Worm (Caenorhabditis elegans) whole organism, young adult: ENCODE results near the gene col-176.

Experiments
- B0019.2 ChIP-seq: fragments of 200-800 bp; sonication (Bioruptor generic); conservative IDR thresholded peaks from 2 replicates; pipeline ENCODE4 v1.3.6; 2022; ENCODE audit warnings: missing genetic modification reagents, missing genetic modification characterization, missing compliant biosample characterization
- C06A6.2 ChIP-seq: fragments of 200-800 bp; sonication (Bioruptor generic); conservative IDR thresholded peaks from 2 replicates; pipeline ENCODE4 v1.3.6; 2022; ENCODE audit warnings: missing genetic modification characterization, missing compliant biosample characterization
- F10E7.11 ChIP-seq: sonication (generic microtip); optimal IDR thresholded peaks from 2 replicates; lab custom pipeline; 2017; ENCODE audit warnings: mild to moderate bottlenecking, missing genetic modification characterization, moderate library complexity, missing compliant biosample characterization
- F22D6.2 ChIP-seq: sonication (generic microtip); optimal IDR thresholded peaks from 2 replicates; lab custom pipeline; 2016; ENCODE audit warnings: mild to moderate bottlenecking, missing genetic modification characterization, missing compliant biosample characterization
- F37B4.10 ChIP-seq: fragments of 200-800 bp; sonication (Bioruptor generic); IDR thresholded peaks from 2 replicates; pipeline ENCODE4 v1.3.6; 2022; ENCODE audit warnings: missing genetic modification characterization, missing compliant biosample characterization
- F55B11.4 ChIP-seq: sonication (generic microtip); optimal IDR thresholded peaks from 2 replicates; lab custom pipeline; 2016; ENCODE audit warnings: missing compliant biosample characterization, missing genetic modification characterization, borderline replicate concordance; ENCODE audit not compliant: insufficient read depth
- K12H6.12 ChIP-seq: fragments of 200-800 bp; sonication (Bioruptor generic); optimal IDR thresholded peaks from 2 replicates; lab custom pipeline; 2018; ENCODE audit warnings: mild to moderate bottlenecking, missing genetic modification characterization, missing compliant biosample characterization
- Y53F4B.3 ChIP-seq: fragments of 200-800 bp; sonication (Bioruptor generic); IDR thresholded peaks from 2 replicates; pipeline ENCODE4 v1.3.6; 2022; ENCODE audit warnings: missing genetic modification reagents, missing genetic modification characterization, missing compliant biosample characterization
- ZK185.1 ChIP-seq: sonication (generic microtip); optimal IDR thresholded peaks from 2 replicates; lab custom pipeline; 2016; ENCODE audit warnings: mild to moderate bottlenecking, missing genetic modification characterization, missing compliant biosample characterization; ENCODE audit not compliant: poor library complexity, severe bottlenecking
- bed-2 ChIP-seq: fragments of 200-800 bp; sonication (Bioruptor generic); IDR thresholded peaks from 2 replicates; pipeline ENCODE4 v1.3.6; 2022; ENCODE audit warnings: missing genetic modification reagents, missing genetic modification characterization, missing compliant biosample characterization
- ceh-91 ChIP-seq: fragments of 200-800 bp; sonication (Bioruptor generic); IDR thresholded peaks from 2 replicates; pipeline ENCODE4 v1.3.6; 2022; ENCODE audit warnings: missing genetic modification reagents, missing genetic modification characterization, missing compliant biosample characterization
- chd-7 ChIP-seq: sonication (generic microtip); optimal IDR thresholded peaks from 2 replicates; lab custom pipeline; 2016; ENCODE audit warnings: mild to moderate bottlenecking, missing genetic modification characterization, moderate library complexity, missing compliant biosample characterization
- die-1 ChIP-seq: sonication (generic microtip); optimal IDR thresholded peaks from 2 replicates; lab custom pipeline; 2016; ENCODE audit warnings: missing genotype, mild to moderate bottlenecking, missing genetic modification characterization, missing compliant biosample characterization
- ets-4 ChIP-seq: fragments of 200-800 bp; sonication (Bioruptor generic); optimal IDR thresholded peaks from 2 replicates; lab custom pipeline; 2018; ENCODE audit warnings: mild to moderate bottlenecking, missing genetic modification characterization, missing compliant biosample characterization
- gei-17 ChIP-seq: fragments of 200-800 bp; sonication (Bioruptor generic); optimal IDR thresholded peaks from 2 replicates; lab custom pipeline; 2018; ENCODE audit warnings: mild to moderate bottlenecking, missing genetic modification characterization, missing compliant biosample characterization
- hlh-26 ChIP-seq: fragments of 200-800 bp; sonication (Bioruptor generic); conservative IDR thresholded peaks from 2 replicates; pipeline ENCODE4 v1.3.6; 2022; ENCODE audit warnings: missing genetic modification reagents, missing genetic modification characterization, missing compliant biosample characterization
- hmg-1.2 ChIP-seq: fragments of 200-800 bp; sonication (Bioruptor generic); IDR thresholded peaks from 2 replicates; pipeline ENCODE4 v1.3.6; 2022; ENCODE audit warnings: missing genetic modification reagents, missing genetic modification characterization, missing compliant biosample characterization
- hrde-1 ChIP-seq: sonication (generic microtip); optimal IDR thresholded peaks from 2 replicates; lab custom pipeline; 2016; ENCODE audit warnings: missing genetic modification characterization, mild to moderate bottlenecking, missing compliant biosample characterization, moderate library complexity, missing genotype, missing genetic modification reagents, borderline replicate concordance
- hsf-1 ChIP-seq: fragments of 200-800 bp; sonication (Bioruptor generic); IDR thresholded peaks from 2 replicates; pipeline ENCODE4 v1.3.6; 2022; ENCODE audit warnings: missing genetic modification reagents, missing genetic modification characterization, missing compliant biosample characterization
- lag-1 ChIP-seq: fragments of 200-800 bp; sonication (Bioruptor generic); IDR thresholded peaks from 2 replicates; pipeline ENCODE4 v1.3.6; 2022; ENCODE audit warnings: missing genetic modification reagents, missing genetic modification characterization, missing compliant biosample characterization
- lin-26 ChIP-seq: fragments of 200-800 bp; sonication (Bioruptor generic); IDR thresholded peaks from 2 replicates; pipeline ENCODE4 v1.3.6; 2022; ENCODE audit warnings: missing genetic modification reagents, missing genetic modification characterization, missing compliant biosample characterization
- lin-35 ChIP-seq, 3 experiments: fragments of 150-350 bp in 2 of 3; sonication (generic microtip) in 1 of 3; optimal IDR thresholded peaks; 2 replicates each; lab custom pipeline; 2014 to 2018; ENCODE audit warnings: missing biosample characterization in 3 of 3, missing genetic modification characterization in 3 of 3, missing genetic modification reagents in 3 of 3
- lsl-1 ChIP-seq: fragments of 200-800 bp; sonication (Bioruptor generic); optimal IDR thresholded peaks from 2 replicates; lab custom pipeline; 2018; ENCODE audit warnings: mild to moderate bottlenecking, missing genetic modification characterization, moderate library complexity, missing compliant biosample characterization
- mel-28 ChIP-seq: sonication (generic microtip); optimal IDR thresholded peaks from 2 replicates; lab custom pipeline; 2016; ENCODE audit warnings: borderline replicate concordance, mild to moderate bottlenecking, missing genetic modification characterization, missing compliant biosample characterization
- nfya-2 ChIP-seq: fragments of 200-800 bp; sonication (Bioruptor generic); IDR thresholded peaks from 2 replicates; pipeline ENCODE4 v1.3.6; 2022; ENCODE audit warnings: missing genetic modification reagents, missing genetic modification characterization, missing compliant biosample characterization
- nhr-120 ChIP-seq: fragments of 200-800 bp; sonication (Bioruptor generic); IDR thresholded peaks from 2 replicates; pipeline ENCODE4 v1.3.6; 2022; ENCODE audit warnings: missing genetic modification characterization, missing compliant biosample characterization
- nhr-179 ChIP-seq: sonication (generic microtip); optimal IDR thresholded peaks from 2 replicates; lab custom pipeline; 2016; ENCODE audit warnings: mild to moderate bottlenecking, missing genetic modification characterization, missing compliant biosample characterization
- nhr-27 ChIP-seq: fragments of 200-800 bp; sonication (Bioruptor generic); optimal IDR thresholded peaks from 2 replicates; lab custom pipeline; 2018; ENCODE audit warnings: mild to moderate bottlenecking, missing genetic modification characterization, moderate library complexity, missing compliant biosample characterization
- pbrm-1 ChIP-seq: fragments of 200-800 bp; sonication (Bioruptor generic); IDR thresholded peaks from 2 replicates; pipeline ENCODE4 v1.3.6; 2022; ENCODE audit warnings: missing genetic modification reagents, missing genetic modification characterization, missing compliant biosample characterization
- sdz-38 ChIP-seq: sonication (generic microtip); optimal IDR thresholded peaks from 2 replicates; lab custom pipeline; 2016; ENCODE audit warnings: missing genotype, missing genetic modification characterization, missing compliant biosample characterization
- snpc-1.3 ChIP-seq: sonication (generic microtip); optimal IDR thresholded peaks from 2 replicates; lab custom pipeline; 2017; ENCODE audit warnings: missing genetic modification characterization, mild to moderate bottlenecking, missing compliant biosample characterization, antibody characterized with exemption, moderate library complexity, missing genotype, missing genetic modification reagents; ENCODE audit not compliant: insufficient read depth
- xnd-1 ChIP-seq: sonication (generic microtip); optimal IDR thresholded peaks from 2 replicates; lab custom pipeline; 2016; ENCODE audit warnings: missing genotype, missing genetic modification reagents, missing genetic modification characterization, missing compliant biosample characterization
- ztf-18 ChIP-seq: sonication (generic microtip); optimal IDR thresholded peaks from 2 replicates; lab custom pipeline; 2016; ENCODE audit warnings: missing genotype, mild to moderate bottlenecking, missing genetic modification characterization, missing compliant biosample characterization
- ztf-26 ChIP-seq: sonication (generic microtip); optimal IDR thresholded peaks from 2 replicates; lab custom pipeline; 2017; ENCODE audit warnings: missing genetic modification characterization, missing compliant biosample characterization

col-176 gene

ce11 chrX:10084050-10084672 is 6.8 kb downstream of the col-176 start, which contains the start of gene W07E11.1 (continued):
- no peak for TF ChIP-seq F10E7.11 (tag; lab: Kevin White, UChicago)
- peak; percentile 38; the same call in 1 of the 2 replicates for TF ChIP-seq lin-26 (GFP tag; lab: Robert Waterston, UW)
- no peak for TF ChIP-seq F37B4.10 (GFP tag; lab: Robert Waterston, UW)
- TF ChIP-seq bed-2: no peak
- TF ChIP-seq die-1 (tag; lab: Kevin White, UChicago): no peak
- peak; percentile 51 for TF ChIP-seq ztf-26 (tag; lab: Kevin White, UChicago)
- no peak for TF ChIP-seq gei-17 (GFP tag; lab: Kevin White, UChicago)
- TF ChIP-seq hlh-26 (GFP tag; lab: Robert Waterston, UW): no peak
- TF ChIP-seq xnd-1 (tag; lab: Kevin White, UChicago): no peak
- TF ChIP-seq nhr-27 (tag; lab: Kevin White, UChicago): no peak
- peak; percentile 42 for TF ChIP-seq ZK185.1
- no peak for TF ChIP-seq nhr-120 (GFP tag; lab: Robert Waterston, UW)
- no peak for TF ChIP-seq pbrm-1 (GFP tag; lab: Robert Waterston, UW)
- no peak for TF ChIP-seq B0019.2 (GFP tag; lab: Robert Waterston, UW)

- TF ChIP-seq F22D6.2 (tag; lab: Kevin White, UChicago) (no peak), F55B11.4 (tag; lab: Kevin White, UChicago) (no peak), nfya-2 (0 out of 2 replicates have a peak, but pooled peaks have one; percentile 58), lag-1 (GFP tag; lab: Robert Waterston, UW) (peak; percentile 58; the same call in 1 of the 2 replicates)
Observed at ce11 chrX:10085073-10085472, 7.7 kb downstream of the col-176 start.

- TF ChIP-seq ZK185.1 (no peak), hrde-1 (tag; lab: Kevin White, UChicago) (no peak), ztf-18 (no peak), ets-4 (GFP tag; lab: Kevin White, UChicago) (no peak), C06A6.2 (no peak), K12H6.12 (tag; lab: Kevin White, UChicago) (no peak), nhr-179 (tag; lab: Kevin White, UChicago) (no peak), mel-28 (tag; lab: Kevin White, UChicago) (no peak), Y53F4B.3 (GFP tag; lab: Robert Waterston, UW) (no peak), lsl-1 (GFP tag; lab: Kevin White, UChicago) (no peak), lin-35 (GFP tag; optimal IDR thresholded peaks at IDR 0.05; lab: Kevin White, UChicago) (no peak)
Observed at ce11 chrX:10087866-10088265, 10.5 kb downstream of the col-176 start, which contains the start of gene flp-28. TSS of gene flp-28 (minus strand) at chrX:10087966.

- no peak for TF ChIP-seq ceh-91
- TF ChIP-seq sdz-38 (tag; lab: Kevin White, UChicago): no peak
- no peak for TF ChIP-seq pbrm-1 (GFP tag; lab: Robert Waterston, UW)
- no peak for TF ChIP-seq hsf-1 (GFP tag; lab: Robert Waterston, UW)
Observed at ce11 chrX:10092864-10093263, 15.5 kb downstream of the col-176 start, which contains the start of gene flp-3. TSS of gene flp-3 (minus strand) at chrX:10092964.

ce11 chrX:10095145-10095544 is 17.7 kb downstream of the col-176 start, which contains the start of gene flp-2:
TSS of gene flp-2 (minus strand) at chrX:10095245.
- no peak for TF ChIP-seq snpc-1.3
- TF ChIP-seq hmg-1.2 (GFP tag; lab: Robert Waterston, UW): no peak
- no peak for TF ChIP-seq chd-7
- TF ChIP-seq nhr-120 (GFP tag; lab: Robert Waterston, UW): no peak
